Worm (Caenorhabditis elegans): ENCODE measurements around the gene rpn-2.
A peak's percentile ranks its signal among the peaks of the same experiment; 100 is the strongest.

Gene rpn-2

ce11 chrIII:6207881-6208280 is 8.9 kb downstream of the rpn-2 start, which contains the start of gene C23G10.2 (continued):
- TF ChIP-seq nhr-102 (tag; optimal IDR thresholded peaks at IDR 0.05) (no peak), gei-8 (GFP tag; optimal IDR thresholded peaks at IDR 0.05) (no peak), D1046.2 (GFP tag; IDR thresholded peaks at IDR 0.05) (no peak), lsy-2 (tag; optimal IDR thresholded peaks at IDR 0.05) (no peak), hmg-1.1 (GFP tag; IDR thresholded peaks at IDR 0.05) (no peak), zip-2 (tag; optimal IDR thresholded peaks at IDR 0.05) (no peak), sdz-12 (GFP tag; optimal IDR thresholded peaks at IDR 0.05) (no peak), spr-3 (GFP tag; optimal IDR thresholded peaks at IDR 0.05) (no peak), zag-1 (tag; optimal IDR thresholded peaks at IDR 0.05) (no peak), zfp-3 (GFP tag; conservative IDR thresholded peaks at IDR 0.05) (no peak), ceh-82 (tag; optimal IDR thresholded peaks at IDR 0.05) (no peak), aha-1 (tag) (no peak), unc-39 (tag; optimal IDR thresholded peaks at IDR 0.05) (no peak), ceh-32 (tag; optimal IDR thresholded peaks at IDR 0.05; ENCODE audit: poor library complexity) (no peak), dmd-6 (GFP tag; IDR thresholded peaks at IDR 0.05) (no peak), hlh-30 (tag; optimal IDR thresholded peaks at IDR 0.05; ENCODE audit: insufficient read depth) (no peak), nhr-48 (tag; optimal IDR thresholded peaks at IDR 0.05) (no peak), nhr-111 (GFP tag; optimal IDR thresholded peaks at IDR 0.05) (no peak), zfp-2 (tag; optimal IDR thresholded peaks at IDR 0.05) (no peak), vab-7 (GFP tag; IDR thresholded peaks at IDR 0.05) (peak; percentile 4; the same call in 1 of the 2 replicates), F49E8.2 (tag; optimal IDR thresholded peaks at IDR 0.05; ENCODE audit: borderline replicate concordance) (peak; percentile 43), ztf-7 (tag; optimal IDR thresholded peaks at IDR 0.05) (no peak), mep-1 (tag; optimal IDR thresholded peaks at IDR 0.05) (no peak), rbr-2 (tag; optimal IDR thresholded peaks at IDR 0.05) (no peak), nhr-42 (GFP tag; IDR thresholded peaks at IDR 0.05) (no peak), dmd-8 (GFP tag; IDR thresholded peaks at IDR 0.05) (no peak), zip-11 (GFP tag; IDR thresholded peaks at IDR 0.05) (no peak), cey-2 (tag; optimal IDR thresholded peaks at IDR 0.05; ENCODE audit: borderline replicate concordance, insufficient read depth) (no peak), F44E2.7 (GFP tag; IDR thresholded peaks at IDR 0.05) (0 out of 2 replicates have a peak, but pooled peaks have one; percentile 7), dpl-1 (GFP tag; optimal IDR thresholded peaks at IDR 0.05) (no peak), T26A8.4 (GFP tag; IDR thresholded peaks at IDR 0.05) (0 out of 2 replicates have a peak, but pooled peaks have one; percentile 7), T20F7.1 (GFP tag; optimal IDR thresholded peaks at IDR 0.05) (no peak), ctbp-1 (GFP tag; IDR thresholded peaks at IDR 0.05) (0 out of 2 replicates have a peak, but pooled peaks have one; percentile 39), spr-1 (tag; optimal IDR thresholded peaks at IDR 0.05) (no peak), dmd-9 (GFP tag; IDR thresholded peaks at IDR 0.05) (no peak), snpc-1.2 (GFP tag; IDR thresholded peaks at IDR 0.05) (no peak), R02D3.7 (tag; optimal IDR thresholded peaks at IDR 0.05) (no peak), egl-43 (GFP tag; IDR thresholded peaks at IDR 0.05) (0 out of 2 replicates have a peak, but pooled peaks have one; percentile 42), nhr-6 (tag; optimal IDR thresholded peaks at IDR 0.05) (no peak), ceh-62 (tag; optimal IDR thresholded peaks at IDR 0.05) (no peak), ceh-20 (GFP tag; IDR thresholded peaks at IDR 0.05) (no peak), tra-1 (GFP tag; IDR thresholded peaks at IDR 0.05) (no peak), Y5F2A.4 (GFP tag; optimal IDR thresholded peaks at IDR 0.05) (no peak), Y75B8A.6 (GFP tag; IDR thresholded peaks at IDR 0.05) (0 out of 2 replicates have a peak, but pooled peaks have one; percentile 25), fos-1 (tag; optimal IDR thresholded peaks at IDR 0.05) (no peak), tag-97 (GFP tag; IDR thresholded peaks at IDR 0.05) (no peak), duxl-1 (tag; optimal IDR thresholded peaks at IDR 0.05; ENCODE audit: poor library complexity) (no peak), ama-1 (optimal IDR thresholded peaks at IDR 0.05) (peak; percentile 78), ZK337.2 (GFP tag; IDR thresholded peaks at IDR 0.05) (no peak), mes-2 (tag; optimal IDR thresholded peaks at IDR 0.05; ENCODE audit: poor library complexity, severe bottlenecking) (peak; percentile 24), jun-1 (tag; optimal IDR thresholded peaks at IDR 0.05) (no peak)

All from whole organism, L4 larva.